Fruit fly (Drosophila melanogaster) whole organism, embryonic: ENCODE data around the gene CG45100.

Source experiments
- Atf-2 ChIP-seq: fragments of 200-800 bp; sonication (Bioruptor generic); optimal IDR thresholded peaks from 2 replicates; lab custom pipeline; 2016; ENCODE audit warnings: missing biosample characterization, missing genetic modification characterization
- Atf6 ChIP-seq: fragments of 200-800 bp; sonication (Bioruptor generic); IDR thresholded peaks from 2 replicates; pipeline ENCODE4 v1.3.6; 2022; ENCODE audit warnings: missing biosample characterization, missing genetic modification characterization
- Bgb ChIP-seq: fragments of 200-800 bp; sonication (Bioruptor generic); IDR thresholded peaks from 2 replicates; pipeline ENCODE4 v1.3.6; 2022; ENCODE audit warnings: missing biosample characterization, missing genetic modification characterization; ENCODE audit not compliant: partially characterized antibody
- CG10543 ChIP-seq: fragments of 200-800 bp; sonication (Bioruptor generic); optimal IDR thresholded peaks from 3 replicates; lab custom pipeline; 2017; ENCODE audit warnings: missing biosample characterization, mild to moderate bottlenecking, missing genetic modification characterization, moderate library complexity
- CG12071 ChIP-seq: fragments of 200-800 bp; sonication (Bioruptor generic); optimal IDR thresholded peaks from 3 replicates; lab custom pipeline; 2018; ENCODE audit warnings: missing biosample characterization, mild to moderate bottlenecking, missing genetic modification characterization
- CG12942 ChIP-seq: fragments of 200-800 bp; sonication (Bioruptor generic); optimal IDR thresholded peaks from 3 replicates; lab custom pipeline; 2016; ENCODE audit warnings: missing biosample characterization, missing genetic modification characterization
- CG15696 ChIP-seq: fragments of 200-800 bp; sonication (Bioruptor generic); optimal IDR thresholded peaks from 2 replicates; lab custom pipeline; 2019; ENCODE audit warnings: missing biosample characterization, mild to moderate bottlenecking, missing genetic modification characterization, moderate library complexity
- CG1603 ChIP-seq: fragments of 200-800 bp; sonication (Bioruptor generic); optimal IDR thresholded peaks from 2 replicates; lab custom pipeline; 2019; ENCODE audit warnings: missing biosample characterization, mild to moderate bottlenecking, missing genetic modification characterization, moderate library complexity
- CG16815 ChIP-seq: fragments of 200-800 bp; sonication (Bioruptor generic); optimal IDR thresholded peaks from 3 replicates; lab custom pipeline; 2017; ENCODE audit warnings: missing biosample characterization, mild to moderate bottlenecking, missing genetic modification characterization
- CG17186 ChIP-seq: fragments of 200-800 bp; sonication (Bioruptor generic); optimal IDR thresholded peaks from 3 replicates; lab custom pipeline; 2017; ENCODE audit warnings: missing biosample characterization, missing genetic modification reagents, missing genetic modification characterization
- CG17912 ChIP-seq: fragments of 200-800 bp; sonication (Bioruptor generic); optimal IDR thresholded peaks from 2 replicates; lab custom pipeline; 2018; ENCODE audit warnings: missing biosample characterization, mild to moderate bottlenecking, missing genetic modification characterization
- CG2202 ChIP-seq: fragments of 200-800 bp; sonication (Bioruptor generic); optimal IDR thresholded peaks from 2 replicates; lab custom pipeline; 2018; ENCODE audit warnings: missing biosample characterization, mild to moderate bottlenecking, missing genetic modification characterization
- CG2889 ChIP-seq: fragments of 200-800 bp; sonication (Bioruptor generic); IDR thresholded peaks from 3 replicates; pipeline ENCODE4 v1.3.6; 2022; ENCODE audit warnings: missing biosample characterization, missing genetic modification characterization
- CG30020 ChIP-seq: fragments of 200-800 bp; optimal IDR thresholded peaks from 2 replicates; lab custom pipeline; 2019; ENCODE audit warnings: missing biosample characterization, mild to moderate bottlenecking, missing genetic modification characterization, moderate library complexity
- CG33213 ChIP-seq: fragments of 200-800 bp; sonication (Bioruptor generic); optimal IDR thresholded peaks from 3 replicates; lab custom pipeline; 2016; ENCODE audit warnings: missing biosample characterization, missing genetic modification characterization
- CG4617 ChIP-seq: fragments of 200-800 bp; sonication (Bioruptor generic); optimal IDR thresholded peaks from 3 replicates; lab custom pipeline; 2016; ENCODE audit warnings: missing biosample characterization, missing genetic modification characterization, borderline replicate concordance
- CG8359 ChIP-seq: fragments of 200-800 bp; sonication (Bioruptor generic); optimal IDR thresholded peaks from 2 replicates; lab custom pipeline; 2017; ENCODE audit warnings: missing biosample characterization, mild to moderate bottlenecking, missing genetic modification characterization, borderline replicate concordance
- CG9797 ChIP-seq: fragments of 200-800 bp; sonication (Bioruptor generic); optimal IDR thresholded peaks from 3 replicates; lab custom pipeline; 2018; ENCODE audit warnings: missing biosample characterization, mild to moderate bottlenecking, missing genetic modification characterization
- CkIIα-i1 ChIP-seq: fragments of 200-800 bp; sonication (Bioruptor generic); IDR thresholded peaks from 2 replicates; pipeline ENCODE4 v1.3.6; 2022; ENCODE audit warnings: missing biosample characterization, missing genetic modification characterization
- Dad ChIP-seq: fragments of 200-800 bp; sonication (Bioruptor generic); optimal IDR thresholded peaks from 3 replicates; lab custom pipeline; 2016; ENCODE audit warnings: missing biosample characterization, missing genetic modification characterization
- Eip74EF ChIP-seq, 2 experiments: fragments of 200-800 bp in 1 of 2; fragments of >200 bp in 1 of 2; sonication (Bioruptor generic) in 1 of 2; optimal IDR thresholded peaks; 2 replicates each; lab custom pipeline; 2017 to 2019; ENCODE audit warnings: missing biosample characterization in 2 of 2, missing genetic modification characterization in 2 of 2, mild to moderate bottlenecking in 1 of 2, moderate library complexity in 1 of 2
- Fer1 ChIP-seq: fragments of 200-800 bp; sonication (Bioruptor generic); optimal IDR thresholded peaks from 2 replicates; lab custom pipeline; 2017; ENCODE audit warnings: missing biosample characterization, mild to moderate bottlenecking, missing genetic modification characterization
- HmgZ ChIP-seq: fragments of 200-800 bp; sonication (Bioruptor generic); optimal IDR thresholded peaks from 2 replicates; lab custom pipeline; 2018; ENCODE audit warnings: missing biosample characterization, mild to moderate bottlenecking, missing genetic modification characterization
- Hr3 ChIP-seq: fragments of 200-800 bp; sonication (Bioruptor generic); optimal IDR thresholded peaks from 3 replicates; lab custom pipeline; 2016; ENCODE audit warnings: missing biosample characterization, missing genetic modification characterization
- Hr51 ChIP-seq, 2 experiments: fragments of 200-800 bp; sonication (Bioruptor generic); optimal IDR thresholded peaks; 2 replicates in 1 of 2; 3 replicates in 1 of 2; lab custom pipeline; 2016 to 2018; ENCODE audit warnings: missing biosample characterization in 2 of 2, missing genetic modification characterization in 2 of 2, mild to moderate bottlenecking in 1 of 2, moderate library complexity in 1 of 2
- Lim3 ChIP-seq: fragments of 200-800 bp; sonication (Bioruptor generic); IDR thresholded peaks from 2 replicates; pipeline ENCODE4 v1.3.6; 2022; ENCODE audit warnings: missing biosample characterization, missing genetic modification characterization
- Mad ChIP-seq: fragments of 200-800 bp; sonication (Bioruptor generic); optimal IDR thresholded peaks from 2 replicates; lab custom pipeline; 2016; ENCODE audit warnings: missing biosample characterization, missing genetic modification characterization
- Side ChIP-seq: fragments of 200-800 bp; sonication (Bioruptor generic); optimal IDR thresholded peaks from 2 replicates; lab custom pipeline; 2016; ENCODE audit warnings: missing biosample characterization, missing genetic modification characterization
- Sry-δ ChIP-seq: fragments of 200-800 bp; sonication (Bioruptor generic); optimal IDR thresholded peaks from 2 replicates; lab custom pipeline; 2016; ENCODE audit warnings: missing biosample characterization, missing genetic modification characterization
- amos ChIP-seq: fragments of 200-800 bp; sonication (Bioruptor generic); IDR thresholded peaks from 2 replicates; pipeline ENCODE4 v1.3.6; 2022; ENCODE audit warnings: missing biosample characterization, missing genetic modification characterization; ENCODE audit not compliant: partially characterized antibody
- chinmo ChIP-seq: fragments of 200-800 bp; sonication (Bioruptor generic); IDR thresholded peaks from 4 replicates; pipeline ENCODE4 v1.3.6; 2022; ENCODE audit warnings: missing biosample characterization, missing genetic modification characterization; ENCODE audit not compliant: partially characterized antibody
- dan ChIP-seq: fragments of 200-800 bp; sonication (Bioruptor generic); IDR thresholded peaks from 2 replicates; pipeline ENCODE4 v1.3.6; 2022; ENCODE audit warnings: missing biosample characterization, missing genetic modification characterization
- eve ChIP-seq, 2 experiments: fragments of >200 bp; optimal IDR thresholded peaks; 2 replicates each; lab custom pipeline; 2017; ENCODE audit warnings: missing biosample characterization in 2 of 2, missing genetic modification characterization in 2 of 2
- gcm ChIP-seq: fragments of 200-800 bp; sonication (Bioruptor generic); optimal IDR thresholded peaks from 2 replicates; lab custom pipeline; 2019; ENCODE audit warnings: missing biosample characterization, mild to moderate bottlenecking, missing genetic modification characterization, moderate library complexity
- hbn ChIP-seq: fragments of 200-800 bp; sonication (Bioruptor generic); IDR thresholded peaks from 2 replicates; pipeline ENCODE4 v1.3.6; 2022; ENCODE audit warnings: missing biosample characterization, missing genetic modification characterization; ENCODE audit not compliant: partially characterized antibody
- jigr1 ChIP-seq: fragments of 200-800 bp; sonication (Bioruptor generic); IDR thresholded peaks from 3 replicates; pipeline ENCODE4 v1.3.6; 2022; ENCODE audit warnings: missing biosample characterization, missing genetic modification characterization
- lov ChIP-seq, 2 experiments: fragments of 200-800 bp in 1 of 2; fragments of >200 bp in 1 of 2; sonication (Bioruptor generic) in 1 of 2; IDR thresholded peaks in 1 of 2; optimal IDR thresholded peaks in 1 of 2; 2 replicates in 1 of 2; 3 replicates in 1 of 2; pipeline versions ENCODE4 v1.3.6 to Lab custom; 2017 to 2022; ENCODE audit warnings: missing biosample characterization in 1 of 2, missing genetic modification characterization in 1 of 2
- odd ChIP-seq: fragments of 200-800 bp; sonication (Bioruptor generic); optimal IDR thresholded peaks from 2 replicates; lab custom pipeline; 2017; ENCODE audit warnings: missing biosample characterization, mild to moderate bottlenecking, missing genetic modification characterization
- otp ChIP-seq: fragments of 200-800 bp; sonication (Bioruptor generic); IDR thresholded peaks from 3 replicates; pipeline ENCODE4, ENCODE4 v1.3.6; 2022; ENCODE audit warnings: missing biosample characterization, missing genetic modification characterization
- peb ChIP-seq: fragments of 200-800 bp; sonication (Bioruptor generic); IDR thresholded peaks from 2 replicates; pipeline ENCODE4 v1.3.6; 2022; ENCODE audit warnings: missing biosample characterization, missing genetic modification characterization
- sc ChIP-seq, 3 experiments: fragments of >200 bp in 2 of 3; fragments of 200-800 bp in 1 of 3; sonication (Bioruptor generic) in 1 of 3; optimal IDR thresholded peaks; 2 replicates in 2 of 3; 3 replicates in 1 of 3; lab custom pipeline; 2017; ENCODE audit warnings: mild to moderate bottlenecking in 1 of 3, missing biosample characterization in 1 of 3, missing genetic modification characterization in 1 of 3, missing genetic modification reagents in 1 of 3
- schlank ChIP-seq: fragments of 200-800 bp; sonication (Bioruptor generic); optimal IDR thresholded peaks from 2 replicates; lab custom pipeline; 2018; ENCODE audit warnings: missing biosample characterization, mild to moderate bottlenecking, missing genetic modification characterization
- sens ChIP-seq: fragments of 200-800 bp; sonication (Bioruptor generic); peaks from one replicate; lab custom pipeline; 2016; ENCODE audit warnings: missing biosample characterization, missing genetic modification characterization
- sens-2 ChIP-seq: fragments of 200-800 bp; sonication (Bioruptor generic); IDR thresholded peaks from 2 replicates; pipeline ENCODE4 v1.3.6; 2022; ENCODE audit warnings: missing biosample characterization, missing genetic modification characterization
- sisA ChIP-seq: fragments of 200-800 bp; sonication (Bioruptor generic); IDR thresholded peaks from 2 replicates; pipeline ENCODE4 v1.3.6; 2022; ENCODE audit warnings: missing biosample characterization, missing genetic modification characterization
- tap ChIP-seq: fragments of 200-800 bp; optimal IDR thresholded peaks from 3 replicates; lab custom pipeline; 2019; ENCODE audit warnings: missing biosample characterization, mild to moderate bottlenecking, missing genetic modification characterization, moderate library complexity
- tgo ChIP-seq: fragments of 200-800 bp; sonication (Bioruptor generic); IDR thresholded peaks from 3 replicates; pipeline ENCODE4 v1.3.6; 2022; ENCODE audit warnings: missing biosample characterization, missing genetic modification characterization
- tio ChIP-seq: fragments of 200-800 bp; sonication (Bioruptor generic); optimal IDR thresholded peaks from 2 replicates; lab custom pipeline; 2017; ENCODE audit warnings: missing biosample characterization, missing genetic modification characterization, inconsistent platforms
- unc-4 ChIP-seq: fragments of 200-800 bp; sonication (Bioruptor generic); IDR thresholded peaks from 2 replicates; pipeline ENCODE4 v1.3.6; 2022; ENCODE audit warnings: missing biosample characterization, missing genetic modification characterization; ENCODE audit not compliant: partially characterized antibody

The CG45100 gene

dm6 chr3R:5523070-5523637 lies 48.8 kb upstream of the CG45100 start, which contains the start of the genes CG43845 and Nmdar1 (continued):
- TF ChIP-seq CG15696 (tag; lab: Kevin White, UChicago) (no peak), jigr1 (GFP tag; lab: Robert Waterston, UW) (no peak), Sry-δ (GFP tag; lab: Kevin White, UChicago) (no peak), Fer1 (GFP tag; lab: Kevin White, UChicago) (peak; percentile 39), CG2889 (GFP tag; lab: Robert Waterston, UW) (no peak), odd (GFP tag; lab: Kevin White, UChicago) (no peak), Hr3 (GFP tag; lab: Kevin White, UChicago) (no peak), CG12071 (no peak), sisA (GFP tag; lab: Robert Waterston, UW) (no peak), gcm (GFP tag; lab: Kevin White, UChicago) (no peak), Atf-2 (GFP tag; lab: Kevin White, UChicago) (no peak), HmgZ (no peak), Hr51 (GFP tag; optimal IDR thresholded peaks at IDR 0.05; lab: Kevin White, UChicago) (no peak), Eip74EF (GFP tag; optimal IDR thresholded peaks at IDR 0.05; lab: Kevin White, UChicago) (no peak), otp (GFP tag; lab: Robert Waterston, UW) (no peak), CG17186 (GFP tag; lab: Kevin White, UChicago) (no peak), sc (optimal IDR thresholded peaks at IDR 0.05; lab: Kevin White, UChicago) (no peak), sc (GFP tag; optimal IDR thresholded peaks at IDR 0.05; lab: Kevin White, UChicago) (no peak), chinmo (peak; percentile 90; the same call in 2 of the 4 replicates), CG2202 (tag; lab: Kevin White, UChicago) (no peak), peb (GFP tag; lab: Robert Waterston, UW) (no peak), Atf6 (GFP tag; lab: Robert Waterston, UW) (no peak), unc-4 (GFP tag; lab: Robert Waterston, UW) (peak; percentile 51), CG1603 (tag; lab: Kevin White, UChicago) (no peak), dan (GFP tag; lab: Robert Waterston, UW) (no peak), tap (tag; lab: Kevin White, UChicago) (no peak), Lim3 (GFP tag; lab: Robert Waterston, UW) (no peak), CG10543 (GFP tag; lab: Kevin White, UChicago) (peak; percentile 2), CG12942 (GFP tag; lab: Kevin White, UChicago) (no peak), Side (GFP tag; lab: Kevin White, UChicago) (no peak), CG33213 (no peak), lov (optimal IDR thresholded peaks at IDR 0.05; lab: Kevin White, UChicago) (no peak), lov (GFP tag; IDR thresholded peaks at IDR 0.05; lab: Robert Waterston, UW) (no peak), tio (no peak), schlank (tag; lab: Kevin White, UChicago) (no peak), CG4617 (GFP tag; lab: Kevin White, UChicago) (no peak), CG9797 (GFP tag; lab: Kevin White, UChicago) (no peak), CG8359 (no peak), tgo (GFP tag; lab: Robert Waterston, UW) (no peak), sens (GFP tag; lab: Kevin White, UChicago) (peak; percentile 74), eve (GFP tag; optimal IDR thresholded peaks at IDR 0.05; lab: Kevin White, UChicago) (no peak), sens-2 (no peak), CG30020 (tag; lab: Kevin White, UChicago) (no peak), Mad (GFP tag; lab: Kevin White, UChicago) (no peak), CG17912 (GFP tag; lab: Kevin White, UChicago) (no peak), Dad (no peak), Bgb (GFP tag; lab: Robert Waterston, UW) (no peak), hbn (no peak), CkIIα-i1 (GFP tag; lab: Robert Waterston, UW) (no peak), CG16815 (no peak), amos (GFP tag; lab: Robert Waterston, UW) (no peak)
